Fruit fly (Drosophila melanogaster) whole organism, prepupa: ENCODE results near the gene CG17221.
A peak's percentile ranks its signal among the peaks of the same experiment; 100 is the strongest.

Source experiments
- Blimp-1 ChIP-seq: fragments of 200-800 bp; sonication (Bioruptor generic); optimal IDR thresholded peaks from 3 replicates; lab custom pipeline; 2017; ENCODE audit warnings: missing biosample characterization, missing genetic modification characterization, mild to moderate bottlenecking, moderate library complexity, missing genetic modification reagents
- CG10631 ChIP-seq: fragments of 200-800 bp; sonication (Bioruptor generic); optimal IDR thresholded peaks from 2 replicates; lab custom pipeline; 2016; ENCODE audit warnings: missing biosample characterization, missing genetic modification characterization
- CG10669 ChIP-seq: fragments of 200-800 bp; sonication (Bioruptor generic); optimal IDR thresholded peaks from 3 replicates; lab custom pipeline; 2018; ENCODE audit warnings: missing biosample characterization, mild to moderate bottlenecking, missing genetic modification characterization, moderate library complexity
- CG11294 ChIP-seq: fragments of 200-800 bp; sonication (Bioruptor generic); IDR thresholded peaks from 2 replicates; pipeline ENCODE4 v1.3.6; 2022; ENCODE audit warnings: missing biosample characterization, missing genetic modification characterization
- CG11762 ChIP-seq: fragments of 200-800 bp; sonication (Bioruptor generic); optimal IDR thresholded peaks from 3 replicates; lab custom pipeline; 2016; ENCODE audit warnings: missing biosample characterization, missing genetic modification characterization; ENCODE audit not compliant: insufficient read depth
- CG15336 ChIP-seq: fragments of 200-800 bp; sonication (Bioruptor generic); IDR thresholded peaks from 2 replicates; pipeline ENCODE4 v1.3.6; 2022; ENCODE audit warnings: missing biosample characterization, missing genetic modification characterization
- CG1621 ChIP-seq: fragments of 200-800 bp; sonication (Bioruptor generic); optimal IDR thresholded peaks from 3 replicates; lab custom pipeline; 2018; ENCODE audit warnings: missing biosample characterization, mild to moderate bottlenecking, missing genetic modification characterization
- CG3032 ChIP-seq: fragments of 200-800 bp; optimal IDR thresholded peaks from 2 replicates; lab custom pipeline; 2019; ENCODE audit warnings: missing biosample characterization, mild to moderate bottlenecking, missing genetic modification characterization, moderate library complexity
- CG31627 ChIP-seq: fragments of 200-800 bp; sonication (Bioruptor generic); optimal IDR thresholded peaks from 3 replicates; lab custom pipeline; 2016; ENCODE audit warnings: missing biosample characterization, missing genetic modification characterization
- CG32006 ChIP-seq: fragments of 200-800 bp; sonication (Bioruptor generic); optimal IDR thresholded peaks from 3 replicates; lab custom pipeline; 2017; ENCODE audit warnings: missing biosample characterization, mild to moderate bottlenecking, missing genetic modification characterization
- CG34406 ChIP-seq: fragments of 200-800 bp; sonication (Bioruptor generic); optimal IDR thresholded peaks from 3 replicates; lab custom pipeline; 2016; ENCODE audit warnings: missing biosample characterization, missing genetic modification characterization
- CG3919 ChIP-seq: fragments of 200-800 bp; sonication (Bioruptor generic); optimal IDR thresholded peaks from 3 replicates; lab custom pipeline; 2016; ENCODE audit warnings: missing biosample characterization, missing genetic modification characterization
- CG4318 ChIP-seq: fragments of 200-800 bp; sonication (Bioruptor generic); optimal IDR thresholded peaks from 3 replicates; lab custom pipeline; 2017; ENCODE audit warnings: missing biosample characterization, mild to moderate bottlenecking, missing genetic modification characterization
- CG6163 ChIP-seq: fragments of 200-800 bp; sonication (Bioruptor generic); IDR thresholded peaks from 3 replicates; pipeline ENCODE4 v1.3.6; 2022; ENCODE audit warnings: missing biosample characterization, missing genetic modification characterization
- CG6276 ChIP-seq: fragments of 200-800 bp; sonication (Bioruptor generic); optimal IDR thresholded peaks from 2 replicates; lab custom pipeline; 2017; ENCODE audit warnings: missing biosample characterization, mild to moderate bottlenecking, missing genetic modification characterization
- CG6808 ChIP-seq: fragments of 200-800 bp; sonication (Bioruptor generic); optimal IDR thresholded peaks from 3 replicates; lab custom pipeline; 2017; ENCODE audit warnings: missing biosample characterization, missing genetic modification characterization, mild to moderate bottlenecking, moderate library complexity, missing genetic modification reagents
- CG6854 ChIP-seq: fragments of 200-800 bp; sonication (Bioruptor generic); optimal IDR thresholded peaks from 2 replicates; lab custom pipeline; 2017; ENCODE audit warnings: missing biosample characterization, mild to moderate bottlenecking, missing genetic modification characterization
- CG7368 ChIP-seq: fragments of 200-800 bp; sonication (Bioruptor generic); optimal IDR thresholded peaks from 3 replicates; lab custom pipeline; 2016; ENCODE audit warnings: missing biosample characterization, missing genetic modification characterization
- CG8119 ChIP-seq: fragments of 200-800 bp; sonication (Bioruptor generic); IDR thresholded peaks from 3 replicates; pipeline ENCODE4 v1.3.6; 2022; ENCODE audit warnings: missing biosample characterization, missing genetic modification characterization
- CG8632 ChIP-seq: fragments of 200-800 bp; sonication (Bioruptor generic); optimal IDR thresholded peaks from 3 replicates; lab custom pipeline; 2016; ENCODE audit warnings: missing biosample characterization, missing genetic modification characterization
- Eip78C ChIP-seq: fragments of 200-800 bp; sonication (Bioruptor generic); peaks from one replicate; lab custom pipeline; 2016; ENCODE audit warnings: missing biosample characterization, missing genetic modification characterization
- Eip93F ChIP-seq: fragments of 200-800 bp; sonication (Bioruptor generic); optimal IDR thresholded peaks from 2 replicates; lab custom pipeline; 2016; ENCODE audit warnings: missing biosample characterization, mild to moderate bottlenecking, missing genetic modification characterization
- Ets21C ChIP-seq: fragments of 200-800 bp; sonication (Bioruptor generic); optimal IDR thresholded peaks from 3 replicates; lab custom pipeline; 2016; ENCODE audit warnings: missing biosample characterization, missing genetic modification characterization
- Gug ChIP-seq: fragments of 200-800 bp; sonication (Bioruptor generic); IDR thresholded peaks from 2 replicates; pipeline ENCODE4 v1.3.6; 2022; ENCODE audit warnings: missing biosample characterization, missing genetic modification characterization
- Hr38 ChIP-seq: sonication (Bioruptor generic); optimal IDR thresholded peaks from 2 replicates; lab custom pipeline; 2016; ENCODE audit warnings: missing biosample characterization, missing genetic modification characterization
- Hr39 ChIP-seq: fragments of 200-800 bp; sonication (Bioruptor generic); optimal IDR thresholded peaks from 2 replicates; lab custom pipeline; 2016; ENCODE audit warnings: missing biosample characterization, missing genetic modification characterization
- Hr4 ChIP-seq: fragments of 200-800 bp; sonication (Bioruptor generic); optimal IDR thresholded peaks from 3 replicates; lab custom pipeline; 2016; ENCODE audit warnings: missing biosample characterization, missing genetic modification characterization
- Lpt ChIP-seq: fragments of 200-800 bp; sonication (Bioruptor generic); optimal IDR thresholded peaks from 3 replicates; lab custom pipeline; 2016; ENCODE audit warnings: missing biosample characterization, missing genetic modification characterization
- Met ChIP-seq: fragments of 200-800 bp; sonication (Bioruptor generic); optimal IDR thresholded peaks from 3 replicates; lab custom pipeline; 2016; ENCODE audit warnings: missing biosample characterization, missing genetic modification characterization
- OdsH ChIP-seq: fragments of 200-800 bp; sonication (Bioruptor generic); optimal IDR thresholded peaks from 3 replicates; lab custom pipeline; 2016; ENCODE audit warnings: missing biosample characterization, missing genetic modification characterization
- Smox ChIP-seq: fragments of 200-800 bp; sonication (Bioruptor generic); optimal IDR thresholded peaks from 3 replicates; lab custom pipeline; 2016; ENCODE audit warnings: missing biosample characterization, missing genetic modification characterization
- Sox14 ChIP-seq: fragments of 200-800 bp; sonication (Bioruptor generic); optimal IDR thresholded peaks from 3 replicates; lab custom pipeline; 2016; ENCODE audit warnings: missing biosample characterization, missing genetic modification characterization
- Sox15 ChIP-seq: fragments of 200-800 bp; sonication (Bioruptor generic); optimal IDR thresholded peaks from 3 replicates; lab custom pipeline; 2016; ENCODE audit warnings: missing biosample characterization, missing genetic modification characterization
- achi ChIP-seq: fragments of 200-800 bp; sonication (Bioruptor generic); optimal IDR thresholded peaks from 3 replicates; lab custom pipeline; 2016; ENCODE audit warnings: missing biosample characterization, missing genetic modification characterization
- acj6 ChIP-seq: fragments of 200-800 bp; sonication (Bioruptor generic); optimal IDR thresholded peaks from 3 replicates; lab custom pipeline; 2016; ENCODE audit warnings: missing biosample characterization, missing genetic modification characterization
- cyc ChIP-seq: fragments of 200-800 bp; sonication (Bioruptor generic); optimal IDR thresholded peaks from 3 replicates; lab custom pipeline; 2016; ENCODE audit warnings: missing biosample characterization, missing genetic modification characterization
- dac ChIP-seq: fragments of 200-800 bp; sonication (Bioruptor generic); optimal IDR thresholded peaks from 2 replicates; lab custom pipeline; 2017; ENCODE audit warnings: missing biosample characterization, mild to moderate bottlenecking, missing genetic modification characterization
- dsx ChIP-seq: fragments of 200-800 bp; optimal IDR thresholded peaks from 3 replicates; lab custom pipeline; 2019; ENCODE audit warnings: missing biosample characterization, mild to moderate bottlenecking, missing genetic modification characterization, moderate library complexity; ENCODE audit not compliant: poor library complexity, severe bottlenecking
- eg ChIP-seq: fragments of 200-800 bp; sonication (Bioruptor generic); IDR thresholded peaks from 3 replicates; pipeline ENCODE4 v1.3.6; 2022; ENCODE audit warnings: missing biosample characterization, missing genetic modification characterization
- esn ChIP-seq: fragments of 200-800 bp; sonication (Bioruptor generic); optimal IDR thresholded peaks from 2 replicates; lab custom pipeline; 2016; ENCODE audit warnings: missing biosample characterization, mild to moderate bottlenecking, missing genetic modification characterization, moderate library complexity
- fd59A ChIP-seq: fragments of 200-800 bp; sonication (Bioruptor generic); optimal IDR thresholded peaks from 2 replicates; lab custom pipeline; 2017; ENCODE audit warnings: missing biosample characterization, mild to moderate bottlenecking, missing genetic modification characterization, missing genetic modification reagents
- fd85E ChIP-seq: fragments of 200-800 bp; sonication (Bioruptor generic); optimal IDR thresholded peaks from 3 replicates; lab custom pipeline; 2016; ENCODE audit warnings: missing biosample characterization, missing genetic modification characterization
- lz ChIP-seq: fragments of 200-800 bp; sonication (Bioruptor generic); optimal IDR thresholded peaks from 3 replicates; lab custom pipeline; 2016; ENCODE audit warnings: missing biosample characterization, missing genetic modification characterization
- pdm3 ChIP-seq: fragments of 200-800 bp; sonication (Bioruptor generic); optimal IDR thresholded peaks from 3 replicates; lab custom pipeline; 2016; ENCODE audit warnings: missing biosample characterization, missing genetic modification characterization
- salr ChIP-seq, 2 experiments: fragments of 200-800 bp; sonication (Bioruptor generic); optimal IDR thresholded peaks; 3 replicates each; lab custom pipeline; 2016 to 2018; ENCODE audit warnings: missing biosample characterization in 2 of 2, missing genetic modification characterization in 2 of 2, mild to moderate bottlenecking in 1 of 2
- ss ChIP-seq, 2 experiments: fragments of 200-800 bp; sonication (Bioruptor generic); optimal IDR thresholded peaks; 2 replicates in 1 of 2; 3 replicates in 1 of 2; lab custom pipeline; 2017 to 2018; ENCODE audit warnings: mild to moderate bottlenecking in 2 of 2, missing biosample characterization in 2 of 2, missing genetic modification characterization in 2 of 2, moderate library complexity in 1 of 2

Gene CG17221

dm6 chr2L:3000517-3000934 is 39.2 kb upstream of the CG17221 start:
- no peak for TF ChIP-seq CG1621
- no peak for TF ChIP-seq dac (GFP tag; lab: Kevin White, UChicago)
- no peak for TF ChIP-seq CG10669 (GFP tag; lab: Kevin White, UChicago)
- no peak for TF ChIP-seq CG10631
- TF ChIP-seq CG32006 (GFP tag; lab: Kevin White, UChicago) = no peak
- TF ChIP-seq CG11294 (GFP tag; lab: Robert Waterston, UW) = no peak
- TF ChIP-seq fd59A = no peak
- TF ChIP-seq Smox (GFP tag; lab: Kevin White, UChicago) = no peak
- TF ChIP-seq lz (GFP tag; lab: Kevin White, UChicago) = no peak
- no peak for TF ChIP-seq Sox15 (GFP tag; lab: Kevin White, UChicago)

- TF ChIP-seq CG32006 (GFP tag; lab: Kevin White, UChicago) = peak; percentile 72
- peak; percentile 54 for TF ChIP-seq Lpt (GFP tag; lab: Kevin White, UChicago)
- TF ChIP-seq Met (GFP tag; lab: Kevin White, UChicago) = no peak
- TF ChIP-seq OdsH (GFP tag; lab: Kevin White, UChicago) = peak; percentile 29
- no peak for TF ChIP-seq CG6854 (GFP tag; lab: Kevin White, UChicago)
- no peak for TF ChIP-seq CG11762
- no peak for TF ChIP-seq CG10631
- peak; percentile 59; the same call in 2 of the 3 replicates for TF ChIP-seq CG6163 (GFP tag; lab: Robert Waterston, UW)
- no peak for TF ChIP-seq Smox (GFP tag; lab: Kevin White, UChicago)
- peak; percentile 1 for TF ChIP-seq achi (GFP tag; lab: Kevin White, UChicago)
- TF ChIP-seq eg = peak; percentile 58; the same call in 2 of the 3 replicates
- TF ChIP-seq Eip78C (GFP tag; lab: Kevin White, UChicago) = peak; percentile 79
- TF ChIP-seq CG11294 (GFP tag; lab: Robert Waterston, UW) = no peak
- no peak for TF ChIP-seq Sox14 (GFP tag; lab: Kevin White, UChicago)
- TF ChIP-seq CG4318 = peak; percentile 20
- peak in 1 of 2 experiments; percentile 36 for TF ChIP-seq salr (GFP tag; optimal IDR thresholded peaks at IDR 0.05; lab: Kevin White, UChicago)
- TF ChIP-seq CG3032 = no peak
- TF ChIP-seq CG15336 (GFP tag; lab: Robert Waterston, UW) = peak; percentile 69
- peak; percentile 63 for TF ChIP-seq CG6276 (GFP tag; lab: Kevin White, UChicago)
- no peak for TF ChIP-seq CG31627 (GFP tag; lab: Kevin White, UChicago)
- TF ChIP-seq cyc (GFP tag; lab: Kevin White, UChicago) = no peak
- no peak for TF ChIP-seq acj6 (GFP tag; lab: Kevin White, UChicago)
- peak; percentile 36 for TF ChIP-seq Hr4
- TF ChIP-seq CG8119 (GFP tag; lab: Robert Waterston, UW) = peak; percentile 70
- TF ChIP-seq CG10669 (GFP tag; lab: Kevin White, UChicago) = no peak
- no peak for TF ChIP-seq dsx
- peak; percentile 17 for TF ChIP-seq pdm3
These were observed 37.8 kb upstream of the CG17221 start for dm6 chr2L:3001953-3002352.

- TF ChIP-seq Eip93F (GFP tag; lab: Kevin White, UChicago) (no peak), Sox15 (GFP tag; lab: Kevin White, UChicago) (no peak), Lpt (GFP tag; lab: Kevin White, UChicago) (peak; percentile 11), achi (GFP tag; lab: Kevin White, UChicago) (peak; percentile 57), esn (GFP tag; lab: Kevin White, UChicago) (no peak), CG3032 (no peak), eg (peak; percentile 83), dsx (no peak), CG8632 (no peak), CG7368 (GFP tag; lab: Kevin White, UChicago) (peak; percentile 22), CG10631 (no peak), CG34406 (GFP tag; lab: Kevin White, UChicago) (peak; percentile 8), Smox (GFP tag; lab: Kevin White, UChicago) (no peak), CG11762 (peak; percentile 21), lz (GFP tag; lab: Kevin White, UChicago) (no peak), CG8119 (GFP tag; lab: Robert Waterston, UW) (peak; percentile 93), CG6808 (GFP tag; lab: Kevin White, UChicago) (no peak), Hr38 (no peak), acj6 (GFP tag; lab: Kevin White, UChicago) (peak; percentile 24), Gug (GFP tag; lab: Robert Waterston, UW) (peak; percentile 63), Met (GFP tag; lab: Kevin White, UChicago) (no peak), fd85E (GFP tag; lab: Kevin White, UChicago) (no peak), Blimp-1 (no peak), ss (GFP tag; optimal IDR thresholded peaks at IDR 0.05; lab: Kevin White, UChicago) (no peak), Ets21C (GFP tag; lab: Kevin White, UChicago) (no peak), CG3919 (GFP tag; lab: Kevin White, UChicago) (peak; percentile 46), Hr39 (no peak), CG6276 (GFP tag; lab: Kevin White, UChicago) (peak; percentile 85)
These were observed 36.4 kb upstream of the CG17221 start for dm6 chr2L:3003399-3003798.
